Fruit fly (Drosophila melanogaster) whole organism, embryonic: ENCODE measurements around the gene Rchy1.

Experiments used
- Antp ChIP-seq: fragments of 200-800 bp; sonication (Bioruptor generic); optimal IDR thresholded peaks from 3 replicates; lab custom pipeline; 2016; ENCODE audit warnings: missing biosample characterization, missing genetic modification characterization
- CG10209 ChIP-seq: fragments of 200-800 bp; sonication (Bioruptor generic); optimal IDR thresholded peaks from 3 replicates; lab custom pipeline; 2017; ENCODE audit warnings: missing biosample characterization, mild to moderate bottlenecking, missing genetic modification characterization, missing genetic modification reagents
- CG10979 ChIP-seq: fragments of 200-800 bp; sonication (Bioruptor generic); optimal IDR thresholded peaks from 2 replicates; lab custom pipeline; 2018; ENCODE audit warnings: missing biosample characterization, mild to moderate bottlenecking, missing genetic modification characterization, moderate library complexity
- CG11560 ChIP-seq: fragments of 200-800 bp; sonication (Bioruptor generic); IDR thresholded peaks from 3 replicates; pipeline ENCODE4 v1.3.6; 2022; ENCODE audit warnings: missing biosample characterization, missing genetic modification characterization
- CG14710 ChIP-seq: fragments of 200-800 bp; sonication (Bioruptor generic); optimal IDR thresholded peaks from 3 replicates; lab custom pipeline; 2019; ENCODE audit warnings: missing biosample characterization, mild to moderate bottlenecking, missing genetic modification characterization, moderate library complexity
- CG1529 ChIP-seq: fragments of 200-800 bp; sonication (Bioruptor generic); optimal IDR thresholded peaks from 3 replicates; lab custom pipeline; 2018; ENCODE audit warnings: missing biosample characterization, missing genetic modification characterization
- CG16813 ChIP-seq: fragments of 200-800 bp; sonication (Bioruptor generic); IDR thresholded peaks from 3 replicates; pipeline ENCODE4 v1.3.6; 2022; ENCODE audit warnings: missing biosample characterization, missing genetic modification characterization; ENCODE audit not compliant: partially characterized antibody
- CG18262 ChIP-seq: fragments of 200-800 bp; optimal IDR thresholded peaks from 3 replicates; lab custom pipeline; 2019; ENCODE audit warnings: missing biosample characterization, mild to moderate bottlenecking, missing genetic modification characterization, moderate library complexity
- CG2202 ChIP-seq: fragments of 200-800 bp; sonication (Bioruptor generic); optimal IDR thresholded peaks from 2 replicates; lab custom pipeline; 2018; ENCODE audit warnings: missing biosample characterization, mild to moderate bottlenecking, missing genetic modification characterization
- CG2875 ChIP-seq: fragments of 200-800 bp; sonication (Bioruptor generic); optimal IDR thresholded peaks from 2 replicates; lab custom pipeline; 2017; ENCODE audit warnings: missing biosample characterization, mild to moderate bottlenecking, missing genetic modification characterization, missing genetic modification reagents
- CG2889 ChIP-seq: fragments of 200-800 bp; sonication (Bioruptor generic); IDR thresholded peaks from 3 replicates; pipeline ENCODE4 v1.3.6; 2022; ENCODE audit warnings: missing biosample characterization, missing genetic modification characterization
- CG30020 ChIP-seq: fragments of 200-800 bp; optimal IDR thresholded peaks from 2 replicates; lab custom pipeline; 2019; ENCODE audit warnings: missing biosample characterization, mild to moderate bottlenecking, missing genetic modification characterization, moderate library complexity
- CG34376 ChIP-seq: fragments of 200-800 bp; sonication (Bioruptor generic); optimal IDR thresholded peaks from 2 replicates; lab custom pipeline; 2018; ENCODE audit warnings: missing biosample characterization, mild to moderate bottlenecking, missing genetic modification characterization
- CG3995 ChIP-seq: fragments of 200-800 bp; sonication (Bioruptor generic); optimal IDR thresholded peaks from 3 replicates; lab custom pipeline; 2016; ENCODE audit warnings: missing biosample characterization, missing genetic modification characterization
- CG4617 ChIP-seq: fragments of 200-800 bp; sonication (Bioruptor generic); optimal IDR thresholded peaks from 3 replicates; lab custom pipeline; 2016; ENCODE audit warnings: missing biosample characterization, missing genetic modification characterization, borderline replicate concordance
- CG6765 ChIP-seq: fragments of 200-800 bp; sonication (Bioruptor generic); optimal IDR thresholded peaks from 3 replicates; lab custom pipeline; 2017; ENCODE audit warnings: missing biosample characterization, mild to moderate bottlenecking, missing genetic modification characterization
- CG7745 ChIP-seq: fragments of 200-800 bp; sonication (Bioruptor generic); optimal IDR thresholded peaks from 2 replicates; lab custom pipeline; 2018; ENCODE audit warnings: missing biosample characterization, mild to moderate bottlenecking, missing genetic modification characterization, moderate library complexity
- CG9437 ChIP-seq: fragments of 200-800 bp; sonication (Bioruptor generic); optimal IDR thresholded peaks from 2 replicates; lab custom pipeline; 2018; ENCODE audit warnings: missing biosample characterization, mild to moderate bottlenecking, missing genetic modification characterization
- CG9609 ChIP-seq: fragments of 200-800 bp; sonication (Bioruptor generic); optimal IDR thresholded peaks from 3 replicates; lab custom pipeline; 2016; ENCODE audit warnings: missing biosample characterization, missing genetic modification characterization
- CkIIα-i1 ChIP-seq: fragments of 200-800 bp; sonication (Bioruptor generic); IDR thresholded peaks from 2 replicates; pipeline ENCODE4 v1.3.6; 2022; ENCODE audit warnings: missing biosample characterization, missing genetic modification characterization
- D19A ChIP-seq: fragments of 200-800 bp; optimal IDR thresholded peaks from 3 replicates; lab custom pipeline; 2019; ENCODE audit warnings: missing biosample characterization, mild to moderate bottlenecking, missing genetic modification characterization, moderate library complexity
- D19B ChIP-seq: fragments of 200-800 bp; sonication (Bioruptor generic); optimal IDR thresholded peaks from 2 replicates; lab custom pipeline; 2017; ENCODE audit warnings: missing biosample characterization, mild to moderate bottlenecking, missing genetic modification characterization
- ERR ChIP-seq: fragments of 200-800 bp; sonication (Bioruptor generic); optimal IDR thresholded peaks from 2 replicates; lab custom pipeline; 2016; ENCODE audit warnings: missing biosample characterization, missing genetic modification characterization
- H15 ChIP-seq: fragments of 200-800 bp; sonication (Bioruptor generic); IDR thresholded peaks from 3 replicates; pipeline ENCODE4 v1.3.6; 2022; ENCODE audit warnings: missing biosample characterization, missing genetic modification characterization
- MESR4 ChIP-seq: fragments of 200-800 bp; sonication (Bioruptor generic); optimal IDR thresholded peaks from 2 replicates; lab custom pipeline; 2018; ENCODE audit warnings: missing biosample characterization, mild to moderate bottlenecking, missing genetic modification characterization, moderate library complexity
- Meics ChIP-seq: fragments of 200-800 bp; sonication (Bioruptor generic); optimal IDR thresholded peaks from 2 replicates; lab custom pipeline; 2017; ENCODE audit warnings: missing biosample characterization, mild to moderate bottlenecking, missing genetic modification characterization
- ab ChIP-seq: fragments of 200-800 bp; sonication (Bioruptor generic); optimal IDR thresholded peaks from 2 replicates; lab custom pipeline; 2016; ENCODE audit warnings: missing biosample characterization, missing genetic modification characterization
- ap ChIP-seq: fragments of 200-800 bp; sonication (Bioruptor generic); IDR thresholded peaks from 2 replicates; pipeline ENCODE4 v1.3.6; 2022; ENCODE audit warnings: missing biosample characterization, missing genetic modification characterization
- cad ChIP-seq: fragments of >200 bp; optimal IDR thresholded peaks from 2 replicates; lab custom pipeline; 2017; ENCODE audit warnings: missing biosample characterization, missing genetic modification characterization
- ci ChIP-seq: fragments of 200-800 bp; sonication (Bioruptor generic); IDR thresholded peaks from 3 replicates; pipeline ENCODE4 v1.3.6; 2022; ENCODE audit warnings: missing biosample characterization, missing genetic modification characterization
- crol ChIP-seq: fragments of 200-800 bp; sonication (Bioruptor generic); IDR thresholded peaks from 2 replicates; pipeline ENCODE4 v1.3.6; 2022; ENCODE audit warnings: missing biosample characterization, missing genetic modification characterization
- dimm ChIP-seq: fragments of 200-800 bp; sonication (Bioruptor generic); IDR thresholded peaks from 2 replicates; pipeline ENCODE4 v1.3.6; 2022; ENCODE audit warnings: missing biosample characterization, missing genetic modification characterization
- exex ChIP-seq: fragments of 200-800 bp; sonication (Bioruptor generic); optimal IDR thresholded peaks from 4 replicates; lab custom pipeline; 2018; ENCODE audit warnings: missing biosample characterization, mild to moderate bottlenecking, missing genetic modification characterization, moderate library complexity
- jing ChIP-seq: fragments of 200-800 bp; sonication (Bioruptor generic); optimal IDR thresholded peaks from 2 replicates; lab custom pipeline; 2018; ENCODE audit warnings: missing biosample characterization, mild to moderate bottlenecking, missing genetic modification characterization
- jumu ChIP-seq: fragments of 200-800 bp; sonication (Bioruptor generic); optimal IDR thresholded peaks from 3 replicates; lab custom pipeline; 2016; ENCODE audit warnings: missing biosample characterization, missing genetic modification characterization
- mirr ChIP-seq: fragments of 200-800 bp; sonication (Bioruptor generic); optimal IDR thresholded peaks from 3 replicates; lab custom pipeline; 2018; ENCODE audit warnings: missing biosample characterization, mild to moderate bottlenecking, missing genetic modification characterization
- psq ChIP-seq: fragments of 200-800 bp; sonication (Bioruptor generic); optimal IDR thresholded peaks from 2 replicates; lab custom pipeline; 2017; ENCODE audit warnings: missing biosample characterization, missing genetic modification characterization
- pum ChIP-seq: fragments of 200-800 bp; sonication (Bioruptor generic); optimal IDR thresholded peaks from 2 replicates; lab custom pipeline; 2016; ENCODE audit warnings: missing biosample characterization, missing genetic modification characterization
- sd ChIP-seq: fragments of 200-800 bp; sonication (Bioruptor generic); optimal IDR thresholded peaks from 3 replicates; lab custom pipeline; 2018; ENCODE audit warnings: missing biosample characterization, mild to moderate bottlenecking, missing genetic modification characterization, moderate library complexity
- seq ChIP-seq: fragments of 200-800 bp; sonication (Bioruptor generic); IDR thresholded peaks from 2 replicates; pipeline ENCODE4 v1.3.6; 2022; ENCODE audit warnings: missing biosample characterization, missing genetic modification characterization
- slou ChIP-seq: fragments of 200-800 bp; sonication (Bioruptor generic); optimal IDR thresholded peaks from 3 replicates; lab custom pipeline; 2016; ENCODE audit warnings: missing biosample characterization, missing genetic modification characterization
- slp2 ChIP-seq: fragments of 200-800 bp; sonication (Bioruptor generic); optimal IDR thresholded peaks from 2 replicates; lab custom pipeline; 2016; ENCODE audit warnings: missing biosample characterization, missing genetic modification characterization
- stc ChIP-seq: fragments of 200-800 bp; sonication (Bioruptor generic); IDR thresholded peaks from 2 replicates; pipeline ENCODE4 v1.3.6; 2022; ENCODE audit warnings: missing biosample characterization, missing genetic modification characterization
- stwl ChIP-seq: fragments of 200-800 bp; sonication (Bioruptor generic); optimal IDR thresholded peaks from 3 replicates; lab custom pipeline; 2018; ENCODE audit warnings: missing biosample characterization, mild to moderate bottlenecking, missing genetic modification characterization, moderate library complexity
- tin ChIP-seq: fragments of 200-800 bp; sonication (Bioruptor generic); optimal IDR thresholded peaks from 3 replicates; lab custom pipeline; 2016; ENCODE audit warnings: missing biosample characterization, missing genetic modification characterization
- tll ChIP-seq, 2 experiments: fragments of 200-800 bp in 1 of 2; fragments of >200 bp in 1 of 2; sonication (Bioruptor generic) in 1 of 2; optimal IDR thresholded peaks; 2 replicates each; lab custom pipeline; 2017 to 2019; ENCODE audit warnings: missing biosample characterization in 2 of 2, missing genetic modification characterization in 2 of 2, mild to moderate bottlenecking in 1 of 2, moderate library complexity in 1 of 2
- twi ChIP-seq: fragments of 200-800 bp; optimal IDR thresholded peaks from 2 replicates; lab custom pipeline; 2019; ENCODE audit warnings: missing biosample characterization, mild to moderate bottlenecking, missing genetic modification characterization, moderate library complexity

Rchy1 gene

dm6 chr2L:6447581-6448333, 17.7 kb downstream of the Rchy1 start (continued):
- peak; percentile 32 for TF ChIP-seq CG6765
- peak; percentile 14 for TF ChIP-seq MESR4 (GFP tag; lab: Kevin White, UChicago)
- TF ChIP-seq crol (GFP tag; lab: Robert Waterston, UW) = peak; percentile 84
- TF ChIP-seq, all 482 proteins: peak for 37

dm6 chr2L:6426329-6426728, 39.1 kb downstream of the Rchy1 start:
- TF ChIP-seq mirr (GFP tag; lab: Kevin White, UChicago) (peak; percentile 40), seq (GFP tag; lab: Robert Waterston, UW) (no peak), sd (peak; percentile 37), exex (tag; lab: Kevin White, UChicago) (peak; percentile 95), slp2 (GFP tag; lab: Kevin White, UChicago) (no peak), CG34376 (GFP tag; lab: Kevin White, UChicago) (peak; percentile 40)
- TF ChIP-seq, all 482 proteins: peak for 4

dm6 chr2L:6424198-6424597, 41.3 kb downstream of the Rchy1 start, which contains the start of gene Fic:
TSS of gene Fic (plus strand) at chr2L:6424336.
- TF ChIP-seq stc (GFP tag; lab: Robert Waterston, UW) = peak; percentile 27; the same call in 1 of the 2 replicates
- TF ChIP-seq H15 (GFP tag; lab: Robert Waterston, UW) = no peak
- peak; percentile 67 for TF ChIP-seq CG4617
- TF ChIP-seq CG34376 (GFP tag; lab: Kevin White, UChicago) = no peak
- TF ChIP-seq CG7745 = no peak
- TF ChIP-seq D19B (GFP tag; lab: Kevin White, UChicago) = no peak
- TF ChIP-seq CG3995 (GFP tag; lab: Kevin White, UChicago) = no peak
- no peak for TF ChIP-seq CG16813 (GFP tag; lab: Robert Waterston, UW)
- TF ChIP-seq CG10209 (GFP tag; lab: Kevin White, UChicago) = no peak
- TF ChIP-seq CG1529 (GFP tag; lab: Kevin White, UChicago) = no peak
- TF ChIP-seq slou (GFP tag; lab: Kevin White, UChicago) = no peak
- TF ChIP-seq ci (GFP tag; lab: Robert Waterston, UW) = no peak; the same call in 2 of the 3 replicates
- TF ChIP-seq CG18262 (tag; lab: Kevin White, UChicago) = no peak
- TF ChIP-seq CG2875 (GFP tag; lab: Kevin White, UChicago) = no peak
- TF ChIP-seq CG10979 (tag; lab: Kevin White, UChicago) = no peak
- TF ChIP-seq ab (GFP tag; lab: Kevin White, UChicago) = no peak
- no peak for TF ChIP-seq CkIIα-i1 (GFP tag; lab: Robert Waterston, UW)
- no peak for TF ChIP-seq tin (GFP tag; lab: Kevin White, UChicago)
- peak; percentile 12 for TF ChIP-seq CG30020 (tag; lab: Kevin White, UChicago)
- no peak for TF ChIP-seq psq
- TF ChIP-seq CG9609 = no peak
- TF ChIP-seq stwl (tag; lab: Kevin White, UChicago) = peak; percentile 87
- TF ChIP-seq ap (GFP tag; lab: Robert Waterston, UW) = no peak
- TF ChIP-seq D19A = no peak
- TF ChIP-seq pum (GFP tag; lab: Kevin White, UChicago) = no peak
- no peak for TF ChIP-seq cad (GFP tag; lab: Kevin White, UChicago)
- no peak for TF ChIP-seq jumu (GFP tag; lab: Kevin White, UChicago)
- TF ChIP-seq Antp (GFP tag; lab: Kevin White, UChicago) = no peak
- TF ChIP-seq Meics (GFP tag; lab: Kevin White, UChicago) = no peak
- no peak for TF ChIP-seq dimm
- no peak for TF ChIP-seq jing (GFP tag; lab: Kevin White, UChicago)
- TF ChIP-seq CG9437 (GFP tag; lab: Kevin White, UChicago) = peak; percentile 25
- peak in 1 of 2 experiments; percentile 75 for TF ChIP-seq tll (GFP tag; optimal IDR thresholded peaks at IDR 0.05; lab: Kevin White, UChicago)
- TF ChIP-seq ERR (GFP tag; lab: Kevin White, UChicago) = no peak
- TF ChIP-seq CG2202 (tag; lab: Kevin White, UChicago) = no peak
- no peak for TF ChIP-seq twi (tag; lab: Kevin White, UChicago)
- no peak for TF ChIP-seq CG14710 (tag; lab: Kevin White, UChicago)
- TF ChIP-seq CG11560 = no peak
- no peak for TF ChIP-seq CG2889 (GFP tag; lab: Robert Waterston, UW)
